Fruit fly (Drosophila melanogaster) S2 (cell line): ENCODE measurements around the gene Prosbeta2R2.

Experiments
- CG8478 ChIP-seq: fragments of >200 bp; optimal IDR thresholded peaks from 2 replicates; lab custom pipeline; 2018
- CTCF ChIP-seq, 2 experiments: fragments of >200 bp; optimal IDR thresholded peaks; 2 replicates each; lab custom pipeline; 2018

DNA sequence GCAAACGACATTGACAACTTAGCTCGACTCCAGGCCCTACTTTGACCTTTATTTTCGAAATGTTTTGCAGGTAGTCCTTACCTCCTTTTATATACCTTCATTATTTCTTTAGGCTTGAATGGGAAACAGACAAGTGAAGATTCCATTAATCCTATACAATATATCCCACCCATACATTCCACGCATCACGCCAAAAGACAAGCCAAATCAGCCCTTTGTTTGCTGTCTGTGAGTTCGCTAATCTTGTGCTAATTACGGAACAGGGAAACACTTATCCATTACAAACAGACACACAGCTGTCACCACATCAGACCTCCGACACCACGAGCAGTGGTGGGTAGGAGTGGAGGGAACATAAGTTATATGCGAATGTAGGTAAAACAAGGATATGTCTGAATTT lies 21.4 kb upstream of the Prosbeta2R2 start, which contains the start of gene CG33293:
- TF ChIP-seq CTCF (optimal IDR thresholded peaks at IDR 0.05; lab: Kevin White, UChicago), result no peak
- no peak for TF ChIP-seq CG8478 (lab: Kevin White, UChicago)
